Fruit fly (Drosophila melanogaster) whole organism, embryonic: ENCODE data around the gene PH4alphaEFB.
A peak's percentile ranks its signal among the peaks of the same experiment; 100 is the strongest.

Experiments
- Atf3 ChIP-seq: fragments of 200-800 bp; sonication (Bioruptor generic); optimal IDR thresholded peaks from 3 replicates; lab custom pipeline; 2016; ENCODE audit warnings: missing biosample characterization, missing genetic modification characterization
- B-H1 ChIP-seq: fragments of 200-800 bp; sonication (Bioruptor generic); IDR thresholded peaks from 3 replicates; pipeline ENCODE4 v1.3.6; 2022; ENCODE audit warnings: missing biosample characterization, missing genetic modification characterization
- CG10462 ChIP-seq: fragments of 200-800 bp; sonication (Bioruptor generic); optimal IDR thresholded peaks from 2 replicates; lab custom pipeline; 2016; ENCODE audit warnings: missing biosample characterization, missing genetic modification characterization
- CG10654 ChIP-seq: fragments of 200-800 bp; sonication (Bioruptor generic); optimal IDR thresholded peaks from 2 replicates; lab custom pipeline; 2016; ENCODE audit warnings: missing biosample characterization, missing genetic modification characterization
- CG10959 ChIP-seq: fragments of 200-800 bp; sonication (Bioruptor generic); IDR thresholded peaks from 2 replicates; pipeline ENCODE4 v1.3.6; 2022; ENCODE audit warnings: missing biosample characterization, missing genetic modification characterization
- CG13424 ChIP-seq: fragments of 200-800 bp; sonication (Bioruptor generic); optimal IDR thresholded peaks from 2 replicates; lab custom pipeline; 2019; ENCODE audit warnings: missing biosample characterization, mild to moderate bottlenecking, missing genetic modification characterization, moderate library complexity
- CG15514 ChIP-seq: fragments of 200-800 bp; sonication (Bioruptor generic); optimal IDR thresholded peaks from 3 replicates; lab custom pipeline; 2017; ENCODE audit warnings: missing biosample characterization, missing genetic modification characterization, mild to moderate bottlenecking, moderate library complexity, missing genetic modification reagents
- CG16813 ChIP-seq: fragments of 200-800 bp; sonication (Bioruptor generic); IDR thresholded peaks from 3 replicates; pipeline ENCODE4 v1.3.6; 2022; ENCODE audit warnings: missing biosample characterization, missing genetic modification characterization; ENCODE audit not compliant: partially characterized antibody
- CG17359 ChIP-seq: fragments of 200-800 bp; sonication (Bioruptor generic); optimal IDR thresholded peaks from 3 replicates; lab custom pipeline; 2018; ENCODE audit warnings: missing biosample characterization, mild to moderate bottlenecking, missing genetic modification characterization, moderate library complexity
- CG31388 ChIP-seq: fragments of 200-800 bp; sonication (Bioruptor generic); optimal IDR thresholded peaks from 2 replicates; lab custom pipeline; 2016; ENCODE audit warnings: missing biosample characterization, missing genetic modification characterization
- CG43689 ChIP-seq: fragments of 200-800 bp; sonication (Bioruptor generic); IDR thresholded peaks from 2 replicates; pipeline ENCODE4 v1.3.6; 2022; ENCODE audit warnings: missing biosample characterization, missing genetic modification characterization
- CG8388 ChIP-seq: fragments of 200-800 bp; sonication (Bioruptor generic); optimal IDR thresholded peaks from 2 replicates; lab custom pipeline; 2019; ENCODE audit warnings: missing biosample characterization, mild to moderate bottlenecking, missing genetic modification characterization, moderate library complexity
- CHES-1-like ChIP-seq: fragments of 200-800 bp; sonication (Bioruptor generic); optimal IDR thresholded peaks from 2 replicates; lab custom pipeline; 2016; ENCODE audit warnings: missing biosample characterization, missing genetic modification characterization
- CTCF ChIP-seq: fragments of 200-800 bp; sonication (Bioruptor generic); optimal IDR thresholded peaks from 2 replicates; lab custom pipeline; 2017; ENCODE audit warnings: missing biosample characterization, mild to moderate bottlenecking, missing genetic modification characterization, moderate library complexity
- D19A ChIP-seq: fragments of 200-800 bp; optimal IDR thresholded peaks from 3 replicates; lab custom pipeline; 2019; ENCODE audit warnings: missing biosample characterization, mild to moderate bottlenecking, missing genetic modification characterization, moderate library complexity
- Doc3 ChIP-seq: fragments of 200-800 bp; sonication (Bioruptor generic); IDR thresholded peaks from 3 replicates; pipeline ENCODE4 v1.3.6; 2022; ENCODE audit warnings: missing biosample characterization, missing genetic modification characterization; ENCODE audit not compliant: partially characterized antibody
- Elba2 ChIP-seq: fragments of 200-800 bp; sonication (Bioruptor generic); optimal IDR thresholded peaks from 3 replicates; lab custom pipeline; 2016; ENCODE audit warnings: missing biosample characterization, missing genetic modification characterization
- Ets97D ChIP-seq: fragments of 200-800 bp; sonication (Bioruptor generic); optimal IDR thresholded peaks from 3 replicates; lab custom pipeline; 2016; ENCODE audit warnings: missing biosample characterization, missing genetic modification characterization
- Gug ChIP-seq: fragments of 200-800 bp; sonication (Bioruptor generic); IDR thresholded peaks from 4 replicates; pipeline ENCODE4 v1.3.6; 2022; ENCODE audit warnings: missing biosample characterization, missing genetic modification characterization
- Hand ChIP-seq: fragments of 200-800 bp; sonication (Bioruptor generic); optimal IDR thresholded peaks from 2 replicates; lab custom pipeline; 2017; ENCODE audit warnings: mild to moderate bottlenecking, missing biosample characterization, missing genetic modification reagents, missing genetic modification characterization
- Lim3 ChIP-seq: fragments of 200-800 bp; sonication (Bioruptor generic); IDR thresholded peaks from 2 replicates; pipeline ENCODE4 v1.3.6; 2022; ENCODE audit warnings: missing biosample characterization, missing genetic modification characterization
- Myb ChIP-seq: fragments of 200-800 bp; sonication (Bioruptor generic); optimal IDR thresholded peaks from 2 replicates; lab custom pipeline; 2016; ENCODE audit warnings: missing biosample characterization, missing genetic modification characterization
- NFAT ChIP-seq: fragments of 200-800 bp; sonication (Bioruptor generic); IDR thresholded peaks from 2 replicates; pipeline ENCODE4 v1.3.6; 2022; ENCODE audit warnings: missing biosample characterization, missing genetic modification characterization
- Nf-YC ChIP-seq: fragments of 200-800 bp; optimal IDR thresholded peaks from 3 replicates; lab custom pipeline; 2019; ENCODE audit warnings: missing biosample characterization, mild to moderate bottlenecking, missing genetic modification characterization, moderate library complexity
- Ptx1 ChIP-seq: fragments of 200-800 bp; sonication (Bioruptor generic); IDR thresholded peaks from 2 replicates; pipeline ENCODE4 v1.3.6; 2022; ENCODE audit warnings: missing biosample characterization, missing genetic modification characterization
- Side ChIP-seq: fragments of 200-800 bp; sonication (Bioruptor generic); optimal IDR thresholded peaks from 2 replicates; lab custom pipeline; 2016; ENCODE audit warnings: missing biosample characterization, missing genetic modification characterization
- Stat92E ChIP-seq, 3 experiments: fragments of >200 bp in 2 of 3; fragments of 200-800 bp in 1 of 3; sonication (Bioruptor generic) in 1 of 3; optimal IDR thresholded peaks; 2 replicates each; lab custom pipeline; 2017 to 2019; ENCODE audit warnings: missing biosample characterization in 3 of 3, missing genetic modification characterization in 3 of 3, mild to moderate bottlenecking in 1 of 3, moderate library complexity in 1 of 3
- TFAM ChIP-seq: fragments of 200-800 bp; sonication (Bioruptor generic); optimal IDR thresholded peaks from 2 replicates; lab custom pipeline; 2017; ENCODE audit warnings: missing biosample characterization, missing genetic modification characterization, inconsistent platforms
- al ChIP-seq: fragments of 200-800 bp; sonication (Bioruptor generic); IDR thresholded peaks from 2 replicates; pipeline ENCODE4 v1.3.6; 2022; ENCODE audit warnings: missing biosample characterization, missing genetic modification characterization
- ap ChIP-seq: fragments of 200-800 bp; sonication (Bioruptor generic); IDR thresholded peaks from 2 replicates; pipeline ENCODE4 v1.3.6; 2022; ENCODE audit warnings: missing biosample characterization, missing genetic modification characterization
- ash1 ChIP-seq: fragments of 200-800 bp; sonication (Bioruptor generic); optimal IDR thresholded peaks from 2 replicates; lab custom pipeline; 2018; ENCODE audit warnings: missing biosample characterization, mild to moderate bottlenecking, missing genetic modification characterization
- bcd ChIP-seq: fragments of 200-800 bp; sonication (Bioruptor generic); optimal IDR thresholded peaks from 2 replicates; lab custom pipeline; 2017; ENCODE audit warnings: missing biosample characterization, mild to moderate bottlenecking, missing genetic modification characterization
- corto ChIP-seq: fragments of 200-800 bp; sonication (Bioruptor generic); optimal IDR thresholded peaks from 2 replicates; lab custom pipeline; 2016; ENCODE audit warnings: missing biosample characterization, mild to moderate bottlenecking, missing genetic modification characterization, moderate library complexity
- crp ChIP-seq, 2 experiments: fragments of 200-800 bp; sonication (Bioruptor generic); optimal IDR thresholded peaks; 2 replicates in 1 of 2; 3 replicates in 1 of 2; lab custom pipeline; 2017; ENCODE audit warnings: missing biosample characterization in 2 of 2, missing genetic modification characterization in 2 of 2, mild to moderate bottlenecking in 1 of 2, moderate library complexity in 1 of 2
- dmrt11E ChIP-seq: fragments of 200-800 bp; sonication (Bioruptor generic); optimal IDR thresholded peaks from 3 replicates; lab custom pipeline; 2018; ENCODE audit warnings: missing biosample characterization, mild to moderate bottlenecking, missing genetic modification characterization, moderate library complexity
- emc ChIP-seq: fragments of 200-800 bp; sonication (Bioruptor generic); optimal IDR thresholded peaks from 2 replicates; lab custom pipeline; 2016; ENCODE audit warnings: missing biosample characterization, missing genetic modification characterization
- eve ChIP-seq, 2 experiments: fragments of >200 bp; optimal IDR thresholded peaks; 2 replicates each; lab custom pipeline; 2017; ENCODE audit warnings: missing biosample characterization in 2 of 2, missing genetic modification characterization in 2 of 2
- fu2 ChIP-seq: fragments of 200-800 bp; sonication (Bioruptor generic); optimal IDR thresholded peaks from 2 replicates; lab custom pipeline; 2016; ENCODE audit warnings: missing biosample characterization, missing genetic modification characterization
- gem ChIP-seq: fragments of 200-800 bp; sonication (Bioruptor generic); optimal IDR thresholded peaks from 2 replicates; lab custom pipeline; 2019; ENCODE audit warnings: missing biosample characterization, mild to moderate bottlenecking, missing genetic modification characterization, moderate library complexity
- grau ChIP-seq: fragments of 200-800 bp; optimal IDR thresholded peaks from 3 replicates; lab custom pipeline; 2019; ENCODE audit warnings: missing biosample characterization, mild to moderate bottlenecking, missing genetic modification characterization, moderate library complexity
- gt ChIP-seq: fragments of 200-800 bp; sonication (Bioruptor generic); IDR thresholded peaks from 2 replicates; pipeline ENCODE4 v1.3.6; 2022; ENCODE audit warnings: missing biosample characterization, missing genetic modification characterization
- kay ChIP-seq: fragments of 200-800 bp; sonication (Bioruptor generic); optimal IDR thresholded peaks from 2 replicates; lab custom pipeline; 2016; ENCODE audit warnings: missing biosample characterization, missing genetic modification characterization
- nerfin-1 ChIP-seq: fragments of 200-800 bp; sonication (Bioruptor generic); optimal IDR thresholded peaks from 3 replicates; lab custom pipeline; 2019; ENCODE audit warnings: missing biosample characterization, mild to moderate bottlenecking, missing genetic modification characterization, moderate library complexity
- nmo ChIP-seq: fragments of 200-800 bp; sonication (Bioruptor generic); optimal IDR thresholded peaks from 2 replicates; lab custom pipeline; 2018; ENCODE audit warnings: missing biosample characterization, mild to moderate bottlenecking, missing genetic modification characterization, moderate library complexity
- pum ChIP-seq: fragments of 200-800 bp; sonication (Bioruptor generic); optimal IDR thresholded peaks from 2 replicates; lab custom pipeline; 2016; ENCODE audit warnings: missing biosample characterization, missing genetic modification characterization
- sna ChIP-seq: fragments of 200-800 bp; sonication (Bioruptor generic); IDR thresholded peaks from 2 replicates; pipeline ENCODE4 v1.3.6; 2022; ENCODE audit warnings: missing biosample characterization, missing genetic modification characterization; ENCODE audit not compliant: partially characterized antibody
- tin ChIP-seq: fragments of 200-800 bp; sonication (Bioruptor generic); optimal IDR thresholded peaks from 3 replicates; lab custom pipeline; 2016; ENCODE audit warnings: missing biosample characterization, missing genetic modification characterization
- tio ChIP-seq: fragments of 200-800 bp; sonication (Bioruptor generic); optimal IDR thresholded peaks from 2 replicates; lab custom pipeline; 2017; ENCODE audit warnings: missing biosample characterization, missing genetic modification characterization, inconsistent platforms
- unpg ChIP-seq: fragments of 200-800 bp; sonication (Bioruptor generic); optimal IDR thresholded peaks from 3 replicates; lab custom pipeline; 2018; ENCODE audit warnings: missing biosample characterization, mild to moderate bottlenecking, missing genetic modification characterization, moderate library complexity
- wek ChIP-seq: fragments of 200-800 bp; sonication (Bioruptor generic); optimal IDR thresholded peaks from 3 replicates; lab custom pipeline; 2018; ENCODE audit warnings: missing biosample characterization, mild to moderate bottlenecking, missing genetic modification characterization, moderate library complexity
- zen ChIP-seq: fragments of 200-800 bp; sonication (Bioruptor generic); optimal IDR thresholded peaks from 3 replicates; lab custom pipeline; 2018; ENCODE audit warnings: missing biosample characterization, mild to moderate bottlenecking, missing genetic modification characterization, moderate library complexity

Gene PH4alphaEFB

DNA sequence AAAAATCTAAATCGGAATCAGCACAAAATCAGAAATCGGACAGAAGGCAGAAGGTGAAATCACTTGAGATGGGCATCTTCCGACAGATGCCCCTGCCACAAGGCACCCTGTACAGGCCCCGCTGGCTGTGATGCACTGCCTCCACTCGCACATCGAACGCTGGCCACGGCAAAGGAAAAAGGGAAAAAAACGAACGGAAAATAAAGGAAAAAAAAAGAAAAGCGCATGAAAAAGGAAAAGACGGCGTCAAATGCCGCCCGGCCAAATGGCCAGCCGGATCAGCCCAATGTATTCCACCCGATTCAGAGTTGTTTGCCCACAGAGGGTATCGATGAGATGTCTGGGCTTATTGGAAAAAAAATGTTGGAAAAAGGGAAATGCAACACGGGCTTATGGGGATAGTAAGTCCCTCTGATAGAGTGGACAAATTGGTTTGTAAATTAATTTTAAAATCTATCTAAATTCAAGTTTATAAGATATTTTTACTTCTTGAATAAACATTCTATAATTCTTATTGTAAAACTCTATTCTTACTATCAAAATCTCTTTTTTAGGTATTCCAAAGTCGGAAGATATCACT lies 65.4 kb downstream of the PH4alphaEFB start (continued):
- TF ChIP-seq Ets97D (GFP tag; lab: Kevin White, UChicago) (no peak), TFAM (GFP tag; lab: Kevin White, UChicago) (no peak), tio (GFP tag; lab: Kevin White, UChicago) (no peak), unpg (GFP tag; lab: Kevin White, UChicago) (no peak), gt (GFP tag; lab: Robert Waterston, UW) (no peak), emc (GFP tag; lab: Kevin White, UChicago) (no peak), grau (tag; lab: Kevin White, UChicago) (peak; percentile 27), CTCF (GFP tag; lab: Kevin White, UChicago) (no peak), CG8388 (GFP tag; lab: Kevin White, UChicago) (no peak), CG15514 (GFP tag; lab: Kevin White, UChicago) (no peak), Gug (GFP tag; lab: Robert Waterston, UW) (no peak), bcd (peak; percentile 5), Myb (GFP tag; lab: Kevin White, UChicago) (no peak), fu2 (GFP tag; lab: Kevin White, UChicago) (no peak), gem (tag; lab: Kevin White, UChicago) (peak; percentile 50), CG10462 (GFP tag; lab: Kevin White, UChicago) (no peak), nmo (peak; percentile 32), Nf-YC (tag; lab: Kevin White, UChicago) (no peak), Ptx1 (0 out of 2 replicates have a peak, but pooled peaks have one; percentile 28), Elba2 (GFP tag; lab: Kevin White, UChicago) (no peak), kay (GFP tag; lab: Kevin White, UChicago) (no peak), CG16813 (no peak), corto (no peak), NFAT (GFP tag; lab: Robert Waterston, UW) (no peak), CG10654 (GFP tag; lab: Kevin White, UChicago) (no peak), sna (GFP tag; lab: Robert Waterston, UW) (no peak), CG17359 (no peak), ap (GFP tag; lab: Robert Waterston, UW) (no peak), Stat92E (GFP tag; optimal IDR thresholded peaks at IDR 0.05; lab: Kevin White, UChicago) (no peak), CG31388 (GFP tag; lab: Kevin White, UChicago) (no peak), eve (GFP tag; optimal IDR thresholded peaks at IDR 0.05; lab: Kevin White, UChicago) (no peak), crp (GFP tag; optimal IDR thresholded peaks at IDR 0.05; lab: Kevin White, UChicago) (no peak), tin (GFP tag; lab: Kevin White, UChicago) (no peak), dmrt11E (tag; lab: Kevin White, UChicago) (peak; percentile 6), al (GFP tag; lab: Robert Waterston, UW) (no peak), Doc3 (GFP tag; lab: Robert Waterston, UW) (no peak), pum (GFP tag; lab: Kevin White, UChicago) (no peak), Atf3 (GFP tag; lab: Kevin White, UChicago) (no peak), Side (GFP tag; lab: Kevin White, UChicago) (no peak), ash1 (GFP tag; lab: Kevin White, UChicago) (no peak), zen (no peak), CG10959 (GFP tag; lab: Robert Waterston, UW) (no peak), Lim3 (GFP tag; lab: Robert Waterston, UW) (no peak), CG43689 (no peak), wek (no peak), D19A (tag; lab: Kevin White, UChicago) (peak; percentile 31), nerfin-1 (tag; lab: Kevin White, UChicago) (no peak), CHES-1-like (no peak), Hand (GFP tag; lab: Kevin White, UChicago) (no peak), B-H1 (GFP tag; lab: Robert Waterston, UW) (no peak), CG13424 (tag; lab: Kevin White, UChicago) (peak; percentile 18)
